Worm (Caenorhabditis elegans): ENCODE measurements around the gene F42H10.2.

DNA sequence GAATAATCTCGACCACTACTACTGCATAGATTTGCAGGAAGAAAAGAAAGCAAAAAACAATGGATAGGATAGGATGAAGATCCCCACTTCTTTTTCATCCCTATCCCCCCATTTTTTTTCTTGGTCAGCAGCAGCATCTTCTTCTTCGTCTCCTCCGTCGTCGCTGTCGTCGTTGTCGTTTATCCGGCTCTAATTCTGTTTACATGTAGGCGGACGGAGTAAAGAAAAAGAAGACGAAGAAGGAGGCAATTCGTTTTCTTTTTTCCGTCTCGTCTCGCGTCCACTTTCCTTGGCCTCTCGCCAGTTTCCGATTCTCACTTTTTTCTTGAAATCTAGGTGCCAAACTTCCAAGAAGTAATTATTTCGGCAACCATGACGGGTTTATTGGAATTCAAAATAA lies 21.3 kb downstream of the F42H10.2 start:
- TF ChIP-seq ztf-11 (tag; optimal IDR thresholded peaks at IDR 0.05) = no peak
- TF ChIP-seq fos-1 (tag; optimal IDR thresholded peaks at IDR 0.05) = no peak
- TF ChIP-seq nhr-6 (tag; optimal IDR thresholded peaks at IDR 0.05) = no peak
- no peak for TF ChIP-seq mbf-1 (tag; optimal IDR thresholded peaks at IDR 0.05)
- TF ChIP-seq elt-3 (tag; optimal IDR thresholded peaks at IDR 0.05) = no peak
- TF ChIP-seq zag-1 (tag; optimal IDR thresholded peaks at IDR 0.05) = no peak

All from whole organism, L2 larva.